Worm (Caenorhabditis elegans): ENCODE data around the gene B0244.6.

Gene B0244.6

DNA sequence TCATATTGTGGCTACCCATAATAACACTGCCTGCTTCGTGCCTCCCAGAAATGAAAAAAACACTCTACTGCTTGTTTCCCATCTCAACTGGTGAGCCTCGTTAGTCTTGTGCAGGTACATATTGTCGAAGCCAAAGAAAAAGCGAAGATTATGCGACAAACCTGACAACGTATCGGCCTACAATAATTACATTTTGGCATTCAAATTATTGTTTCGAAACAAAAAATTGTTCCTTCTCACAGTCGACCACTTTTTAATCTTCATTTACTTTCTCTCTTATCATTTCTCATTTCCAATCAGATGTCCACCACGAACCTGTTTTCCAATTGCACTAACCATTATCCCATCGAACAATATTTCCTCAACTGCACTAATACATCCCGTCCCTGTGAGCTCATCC is 5.3 kb downstream of the B0244.6 start, which contains the start of gene B0244.15:
Gene B0244.15, plus strand, starts transcription at position 301 of the 400 bp plus-strand sequence.
- no peak for TF ChIP-seq hmbx-1 (tag; optimal IDR thresholded peaks at IDR 0.05)
- no peak for TF ChIP-seq ceh-36 (tag; optimal IDR thresholded peaks at IDR 0.05)
- TF ChIP-seq ets-7 (tag; optimal IDR thresholded peaks at IDR 0.05): no peak
- no peak for TF ChIP-seq ceh-13 (GFP tag; optimal IDR thresholded peaks at IDR 0.05)
- no peak for TF ChIP-seq tra-4 (tag; optimal IDR thresholded peaks at IDR 0.05)
- TF ChIP-seq ama-1 (optimal IDR thresholded peaks at IDR 0.05): no peak
- TF ChIP-seq sea-1 (GFP tag; conservative IDR thresholded peaks at IDR 0.05): no peak
- no peak for TF ChIP-seq B0310.2 (tag; optimal IDR thresholded peaks at IDR 0.05)
- no peak for TF ChIP-seq scrt-1 (GFP tag; IDR thresholded peaks at IDR 0.05)
- no peak for TF ChIP-seq flt-1 (GFP tag; IDR thresholded peaks at IDR 0.05)
- TF ChIP-seq aly-1 (tag; optimal IDR thresholded peaks at IDR 0.05): no peak
- no peak for TF ChIP-seq pes-1 (GFP tag; IDR thresholded peaks at IDR 0.05)
- no peak for TF ChIP-seq tbx-37 (GFP tag; conservative IDR thresholded peaks at IDR 0.05)
- TF ChIP-seq hnd-1 (tag; optimal IDR thresholded peaks at IDR 0.05): no peak
- TF ChIP-seq hmg-4 (GFP tag; optimal IDR thresholded peaks at IDR 0.05): no peak
- TF ChIP-seq tbx-11 (GFP tag; IDR thresholded peaks at IDR 0.05): no peak
- TF ChIP-seq F13C5.2 (tag; optimal IDR thresholded peaks at IDR 0.05): no peak

DNA sequence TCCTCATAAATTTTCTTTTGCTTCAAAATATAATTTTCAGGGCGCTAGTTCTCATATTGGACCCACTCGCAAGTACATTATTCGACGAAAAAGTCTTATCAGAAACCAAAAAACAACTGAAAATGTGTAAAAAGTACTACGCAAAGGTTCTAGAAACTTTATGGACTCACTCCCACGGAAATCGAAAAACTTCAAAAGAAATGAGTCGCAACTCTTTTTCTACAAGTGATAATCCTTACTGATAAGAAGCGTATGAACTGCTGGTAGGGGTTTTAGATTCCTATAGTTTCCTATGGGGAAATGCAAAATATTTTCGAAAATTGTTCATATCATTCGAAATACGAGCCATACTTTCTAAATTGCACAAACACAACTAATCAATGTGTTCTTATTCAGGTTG is 6.8 kb downstream of the B0244.6 start, which contains the start of gene B0244.5:
Gene B0244.5, plus strand, starts transcription at position 301 of the 400 bp plus-strand sequence.
- TF ChIP-seq sea-1 (GFP tag; conservative IDR thresholded peaks at IDR 0.05) (no peak), flt-1 (GFP tag; IDR thresholded peaks at IDR 0.05) (no peak), scrt-1 (GFP tag; IDR thresholded peaks at IDR 0.05) (no peak), ceh-36 (tag; optimal IDR thresholded peaks at IDR 0.05) (no peak), aly-1 (tag; optimal IDR thresholded peaks at IDR 0.05) (no peak), hnd-1 (tag; optimal IDR thresholded peaks at IDR 0.05) (no peak), hmg-4 (GFP tag; optimal IDR thresholded peaks at IDR 0.05) (no peak), pes-1 (GFP tag; IDR thresholded peaks at IDR 0.05) (no peak), ama-1 (optimal IDR thresholded peaks at IDR 0.05) (no peak), ceh-13 (GFP tag; optimal IDR thresholded peaks at IDR 0.05) (no peak)

DNA sequence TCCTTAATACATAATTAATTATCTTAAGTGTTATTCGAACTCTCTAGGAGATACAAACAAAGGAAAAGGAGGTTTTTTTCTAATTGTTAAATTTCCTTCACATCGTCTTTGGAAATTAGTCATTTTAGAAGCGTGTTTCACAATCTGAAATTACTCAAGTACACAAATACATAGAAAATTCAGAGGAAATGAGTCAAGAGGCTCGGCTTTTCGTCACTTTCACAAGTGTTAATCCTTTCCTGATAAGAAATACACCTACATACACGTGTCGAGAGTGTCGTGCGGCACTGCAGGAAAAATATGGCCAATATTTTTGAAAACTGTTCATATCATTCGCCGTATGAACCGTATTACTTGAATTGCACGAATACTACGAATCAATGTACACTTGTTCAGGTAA is 9.4 kb downstream of the B0244.6 start, which contains the start of gene B0244.4:
Gene B0244.4, plus strand, starts transcription at position 301 of the 400 bp plus-strand sequence.
- TF ChIP-seq F13C5.2 (tag; optimal IDR thresholded peaks at IDR 0.05): no peak
- no peak for TF ChIP-seq ama-1 (optimal IDR thresholded peaks at IDR 0.05)
- TF ChIP-seq tbx-37 (GFP tag; conservative IDR thresholded peaks at IDR 0.05): no peak
- no peak for TF ChIP-seq pes-1 (GFP tag; IDR thresholded peaks at IDR 0.05)
- TF ChIP-seq tbx-11 (GFP tag; IDR thresholded peaks at IDR 0.05): no peak

DNA sequence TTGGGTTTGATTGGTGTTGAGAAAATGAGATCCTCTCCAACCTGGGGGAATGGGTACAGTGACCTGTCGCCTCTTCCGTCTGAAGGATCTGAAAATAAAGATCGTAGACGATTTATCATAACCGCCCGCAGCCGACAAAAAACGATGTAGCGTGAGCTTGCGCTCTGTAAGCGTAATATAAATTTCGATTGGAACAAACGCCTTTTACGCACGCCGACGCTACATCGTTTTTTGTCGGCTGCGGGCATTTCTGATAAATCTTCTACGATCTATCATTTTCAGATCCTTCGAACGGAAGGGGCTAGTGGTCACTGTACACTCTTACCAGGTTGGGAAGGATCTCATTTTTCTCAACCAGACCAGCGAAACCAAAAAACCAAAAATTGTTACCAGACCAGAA is 10.6 kb downstream of the B0244.6 start:
- TF ChIP-seq ama-1 (optimal IDR thresholded peaks at IDR 0.05): no peak
- TF ChIP-seq tbx-37 (GFP tag; conservative IDR thresholded peaks at IDR 0.05): no peak
- TF ChIP-seq ceh-36 (tag; optimal IDR thresholded peaks at IDR 0.05): no peak
- no peak for TF ChIP-seq aly-1 (tag; optimal IDR thresholded peaks at IDR 0.05)
- no peak for TF ChIP-seq ceh-13 (GFP tag; optimal IDR thresholded peaks at IDR 0.05)
- no peak for TF ChIP-seq ets-7 (tag; optimal IDR thresholded peaks at IDR 0.05)
- no peak for TF ChIP-seq hnd-1 (tag; optimal IDR thresholded peaks at IDR 0.05)
- TF ChIP-seq flt-1 (GFP tag; IDR thresholded peaks at IDR 0.05): no peak
- TF ChIP-seq tra-4 (tag; optimal IDR thresholded peaks at IDR 0.05): no peak
- no peak for TF ChIP-seq hmg-4 (GFP tag; optimal IDR thresholded peaks at IDR 0.05)
- TF ChIP-seq hmbx-1 (tag; optimal IDR thresholded peaks at IDR 0.05): no peak
- no peak for TF ChIP-seq tbx-11 (GFP tag; IDR thresholded peaks at IDR 0.05)
- no peak for TF ChIP-seq pes-1 (GFP tag; IDR thresholded peaks at IDR 0.05)
- TF ChIP-seq scrt-1 (GFP tag; IDR thresholded peaks at IDR 0.05): no peak
- no peak for TF ChIP-seq B0310.2 (tag; optimal IDR thresholded peaks at IDR 0.05)
- TF ChIP-seq sea-1 (GFP tag; conservative IDR thresholded peaks at IDR 0.05): no peak
- TF ChIP-seq F13C5.2 (tag; optimal IDR thresholded peaks at IDR 0.05): no peak

DNA sequence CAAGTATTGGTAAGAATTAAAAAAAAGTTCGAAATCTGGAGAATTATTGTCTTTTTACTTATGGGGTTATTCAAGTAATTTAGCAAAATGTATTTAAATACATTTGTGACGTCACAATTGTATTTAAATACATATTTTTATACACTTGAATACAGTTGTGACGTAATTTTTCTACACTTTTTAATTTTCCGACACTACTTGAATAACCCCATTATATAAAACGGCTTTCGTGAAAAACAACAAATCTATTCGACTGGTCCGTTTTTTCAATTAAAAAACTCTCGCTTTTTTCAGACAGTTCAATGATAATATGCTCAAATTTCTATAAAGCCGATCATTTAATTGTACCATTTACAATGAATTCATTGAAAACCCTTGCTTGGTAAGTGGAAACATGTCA is 12.7 kb downstream of the B0244.6 start:
- TF ChIP-seq F13C5.2 (tag; optimal IDR thresholded peaks at IDR 0.05): no peak
- TF ChIP-seq tbx-11 (GFP tag; IDR thresholded peaks at IDR 0.05): no peak
- TF ChIP-seq aly-1 (tag; optimal IDR thresholded peaks at IDR 0.05): no peak
- no peak for TF ChIP-seq hmg-4 (GFP tag; optimal IDR thresholded peaks at IDR 0.05)
- TF ChIP-seq ceh-36 (tag; optimal IDR thresholded peaks at IDR 0.05): no peak
- TF ChIP-seq hmbx-1 (tag; optimal IDR thresholded peaks at IDR 0.05): no peak
- TF ChIP-seq tbx-37 (GFP tag; conservative IDR thresholded peaks at IDR 0.05): no peak
- TF ChIP-seq B0310.2 (tag; optimal IDR thresholded peaks at IDR 0.05): no peak
- TF ChIP-seq pes-1 (GFP tag; IDR thresholded peaks at IDR 0.05): no peak
- no peak for TF ChIP-seq hnd-1 (tag; optimal IDR thresholded peaks at IDR 0.05)
- no peak for TF ChIP-seq ceh-13 (GFP tag; optimal IDR thresholded peaks at IDR 0.05)
- no peak for TF ChIP-seq sea-1 (GFP tag; conservative IDR thresholded peaks at IDR 0.05)
- no peak for TF ChIP-seq flt-1 (GFP tag; IDR thresholded peaks at IDR 0.05)
- TF ChIP-seq scrt-1 (GFP tag; IDR thresholded peaks at IDR 0.05): no peak

DNA sequence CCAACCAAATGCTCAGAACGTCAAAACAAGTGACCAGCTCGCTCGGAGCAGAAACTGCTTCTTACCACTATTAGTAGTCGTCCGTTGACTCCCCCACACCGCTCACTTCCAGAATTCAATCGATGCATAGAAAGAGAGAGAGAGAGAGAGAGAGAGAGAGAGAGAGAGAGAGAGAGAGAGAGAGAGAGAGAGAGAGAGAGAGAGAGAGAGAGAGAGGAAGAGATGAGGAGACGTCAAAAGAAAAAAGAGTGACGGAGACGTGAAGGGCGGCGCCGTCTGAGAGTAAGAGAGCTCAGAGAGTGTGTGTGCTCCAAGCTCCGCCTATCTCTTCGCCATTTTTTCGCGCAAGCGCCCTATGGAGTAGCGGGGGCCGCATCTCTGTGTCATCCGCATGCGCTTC is 17.4 kb downstream of the B0244.6 start, which contains the start of gene ida-1:
Gene ida-1, plus strand, starts transcription at position 336 of the 400 bp plus-strand sequence.
- no peak for TF ChIP-seq hnd-1 (tag; optimal IDR thresholded peaks at IDR 0.05)

DNA sequence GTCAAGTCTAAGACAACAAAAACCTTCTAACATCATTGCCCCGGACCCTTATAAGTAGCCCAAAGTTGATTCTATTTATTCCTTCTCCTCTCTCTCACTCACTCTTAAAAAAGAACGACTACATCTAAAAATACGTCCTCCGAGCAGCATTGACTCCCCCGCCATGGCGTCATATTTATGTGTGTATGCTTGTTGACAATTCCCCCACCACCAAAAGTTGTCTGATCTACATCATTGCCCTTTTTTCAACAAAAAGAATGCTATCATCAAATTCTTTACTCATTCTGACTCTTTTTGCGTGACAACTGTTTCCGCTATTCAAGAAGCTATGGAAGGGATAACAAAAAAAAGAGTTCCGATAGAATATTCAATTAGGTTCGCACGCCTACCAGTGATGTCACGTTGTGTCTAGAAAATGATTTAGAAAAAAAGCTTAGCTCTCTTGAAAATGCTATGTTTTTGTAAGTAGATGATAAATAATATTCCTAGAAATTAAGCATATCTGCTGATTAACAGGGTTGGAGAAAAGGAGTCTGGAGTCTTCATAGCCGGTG is 19.8 kb downstream of the B0244.6 start:
- TF ChIP-seq hnd-1 (tag; optimal IDR thresholded peaks at IDR 0.05): no peak
- TF ChIP-seq hmbx-1 (tag; optimal IDR thresholded peaks at IDR 0.05): no peak
- TF ChIP-seq pes-1 (GFP tag; IDR thresholded peaks at IDR 0.05): no peak
- no peak for TF ChIP-seq B0310.2 (tag; optimal IDR thresholded peaks at IDR 0.05)
- no peak for TF ChIP-seq aly-1 (tag; optimal IDR thresholded peaks at IDR 0.05)
- no peak for TF ChIP-seq F13C5.2 (tag; optimal IDR thresholded peaks at IDR 0.05)
- TF ChIP-seq tbx-11 (GFP tag; IDR thresholded peaks at IDR 0.05): no peak
- TF ChIP-seq ama-1 (optimal IDR thresholded peaks at IDR 0.05): no peak
- no peak for TF ChIP-seq ceh-36 (tag; optimal IDR thresholded peaks at IDR 0.05)
- no peak for TF ChIP-seq ets-7 (tag; optimal IDR thresholded peaks at IDR 0.05)
- no peak for TF ChIP-seq flt-1 (GFP tag; IDR thresholded peaks at IDR 0.05)

Data from whole organism, early embryonic.